Worm (Caenorhabditis elegans): Measurements from ENCODE around the gene elo-5.

DNA sequence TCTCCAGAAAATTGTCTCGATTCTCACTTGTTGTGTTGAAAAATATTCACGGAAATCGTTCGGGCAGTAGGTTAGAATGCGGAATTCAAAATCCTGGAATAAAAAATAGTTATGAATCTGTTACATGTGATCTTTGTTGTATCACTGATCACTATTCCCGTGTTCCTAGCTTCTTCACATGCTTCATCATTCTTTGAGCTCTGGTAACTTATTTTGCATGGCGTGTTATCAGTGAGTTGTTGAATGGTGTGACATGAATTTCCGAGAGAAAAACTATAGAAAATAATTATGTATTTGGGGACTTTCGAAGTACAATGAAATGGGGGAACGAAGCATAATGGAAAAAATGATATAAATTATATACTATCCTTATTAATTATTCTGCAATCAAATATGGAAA, 16.6 kb upstream of the elo-5 start:
- no peak for TF ChIP-seq him-1 (tag; optimal IDR thresholded peaks at IDR 0.05)
- TF ChIP-seq W03F9.2 (tag; optimal IDR thresholded peaks at IDR 0.05) = no peak
